Fruit fly (Drosophila melanogaster) whole organism, adult: ENCODE data around the gene CG31697.

Source experiments
- CG11617 ChIP-seq: fragments of 200-800 bp; sonication (Bioruptor generic); optimal IDR thresholded peaks from 2 replicates; lab custom pipeline; 2017; ENCODE audit warnings: mild to moderate bottlenecking, missing biosample characterization, missing genetic modification reagents, missing genetic modification characterization
- CG33017 ChIP-seq: fragments of 200-800 bp; sonication (Bioruptor generic); optimal IDR thresholded peaks from 2 replicates; lab custom pipeline; 2018; ENCODE audit warnings: missing biosample characterization, mild to moderate bottlenecking, missing genetic modification characterization, moderate library complexity
- CG5204 ChIP-seq: fragments of 200-800 bp; sonication (Bioruptor generic); optimal IDR thresholded peaks from 2 replicates; lab custom pipeline; 2016; ENCODE audit warnings: missing biosample characterization, missing genetic modification characterization
- CG7045 ChIP-seq: fragments of 200-800 bp; sonication (Bioruptor generic); optimal IDR thresholded peaks from 2 replicates; lab custom pipeline; 2017; ENCODE audit warnings: missing biosample characterization, mild to moderate bottlenecking, missing genetic modification characterization
- CG7101 ChIP-seq: fragments of 200-800 bp; sonication (Bioruptor generic); optimal IDR thresholded peaks from 2 replicates; lab custom pipeline; 2018; ENCODE audit warnings: missing biosample characterization, mild to moderate bottlenecking, missing genetic modification characterization, moderate library complexity
- Hr96 ChIP-seq: fragments of 200-800 bp; sonication (Bioruptor generic); optimal IDR thresholded peaks from 2 replicates; lab custom pipeline; 2016; ENCODE audit warnings: missing biosample characterization, missing genetic modification characterization
- kay ChIP-seq: fragments of 200-800 bp; sonication (Bioruptor generic); peaks from one replicate; lab custom pipeline; 2016; ENCODE audit warnings: missing biosample characterization, missing genetic modification characterization, borderline replicate concordance
- pad ChIP-seq: fragments of 200-800 bp; sonication (Bioruptor generic); optimal IDR thresholded peaks from 3 replicates; lab custom pipeline; 2017; ENCODE audit warnings: missing biosample characterization, missing genetic modification characterization, mild to moderate bottlenecking, moderate library complexity, missing genetic modification reagents
- tj ChIP-seq: fragments of 200-800 bp; sonication (Bioruptor generic); optimal IDR thresholded peaks from 3 replicates; lab custom pipeline; 2017; ENCODE audit warnings: missing biosample characterization, mild to moderate bottlenecking, missing genetic modification characterization, moderate library complexity

dm6 chr2L:19506323-19506722 lies 28.9 kb upstream of the CG31697 start:
- TF ChIP-seq kay (no peak), Hr96 (GFP tag; lab: Kevin White, UChicago) (no peak), CG11617 (GFP tag; lab: Kevin White, UChicago) (no peak), CG33017 (tag; lab: Kevin White, UChicago) (no peak), CG5204 (GFP tag; lab: Kevin White, UChicago) (no peak), tj (GFP tag; lab: Kevin White, UChicago) (no peak), CG7101 (tag; lab: Kevin White, UChicago) (no peak), pad (GFP tag; lab: Kevin White, UChicago) (no peak), CG7045 (GFP tag; lab: Kevin White, UChicago) (no peak)
